Worm (Caenorhabditis elegans) whole organism, mixed stage, embryonic: ENCODE measurements around the gene lad-2.

ENCODE experiments used
- M03D4.4 ChIP-seq: sonication (generic microtip); optimal IDR thresholded peaks from 2 replicates; lab custom pipeline; 2017; ENCODE audit warnings: mild to moderate bottlenecking, missing genetic modification characterization, missing compliant biosample characterization
- ceh-39 ChIP-seq: fragments of 150-350 bp; optimal IDR thresholded peaks from 2 replicates; lab custom pipeline; 2014; ENCODE audit warnings: missing biosample characterization, missing genetic modification characterization
- elt-1 ChIP-seq: sonication (generic microtip); optimal IDR thresholded peaks from 2 replicates; lab custom pipeline; 2017; ENCODE audit warnings: missing genetic modification characterization, mild to moderate bottlenecking, missing compliant biosample characterization, antibody characterized with exemption, moderate library complexity, borderline replicate concordance; ENCODE audit not compliant: insufficient read depth
- elt-3 ChIP-seq: fragments of 150-350 bp; optimal IDR thresholded peaks from 2 replicates; lab custom pipeline; 2014; ENCODE audit warnings: missing biosample characterization, missing genetic modification characterization
- mep-1 ChIP-seq: fragments of 150-350 bp; optimal IDR thresholded peaks from 2 replicates; lab custom pipeline; 2017; ENCODE audit warnings: missing biosample characterization, missing genetic modification reagents, missing genetic modification characterization, inconsistent platforms
- nhr-12 ChIP-seq: fragments of 150-350 bp; optimal IDR thresholded peaks from 2 replicates; lab custom pipeline; 2014; ENCODE audit warnings: missing biosample characterization, missing genetic modification characterization
- nhr-28 ChIP-seq: fragments of 150-350 bp; optimal IDR thresholded peaks from 2 replicates; lab custom pipeline; 2014; ENCODE audit warnings: missing biosample characterization, missing genetic modification characterization
- nhr-76 ChIP-seq: sonication (generic microtip); optimal IDR thresholded peaks from 2 replicates; lab custom pipeline; 2017; ENCODE audit warnings: missing biosample characterization, missing genetic modification characterization
- pha-4 ChIP-seq: fragments of 150-350 bp; optimal IDR thresholded peaks from 2 replicates; lab custom pipeline; 2018; ENCODE audit warnings: missing biosample characterization, missing genetic modification reagents, missing genetic modification characterization
- sptf-1 ChIP-seq: sonication (generic microtip); optimal IDR thresholded peaks from 2 replicates; lab custom pipeline; 2017; ENCODE audit warnings: mild to moderate bottlenecking, missing genetic modification characterization, moderate library complexity, missing compliant biosample characterization

DNA sequence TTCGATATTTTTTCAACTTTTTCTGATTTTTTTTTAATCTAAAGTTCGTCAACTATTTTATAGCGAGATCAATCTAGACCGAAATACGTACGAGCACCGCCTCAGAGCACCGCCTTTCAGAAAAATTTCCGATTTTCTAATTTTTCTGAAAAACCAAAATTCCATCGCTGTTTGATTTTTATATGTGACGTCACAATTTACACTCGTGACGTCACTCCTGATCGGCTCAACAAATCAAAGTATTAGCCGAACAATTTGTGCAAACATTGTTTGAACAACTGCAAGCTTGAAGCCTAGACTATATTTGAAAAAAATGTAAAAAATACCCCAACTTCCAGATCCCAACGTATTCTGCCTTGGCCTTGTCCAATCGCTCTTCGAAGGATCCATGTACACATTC is 43.1 kb downstream of the lad-2 start:
- no peak for TF ChIP-seq nhr-12 (tag; lab: Kevin White, UChicago)
- TF ChIP-seq M03D4.4 (tag; lab: Kevin White, UChicago) = no peak
- TF ChIP-seq elt-1 = no peak
- TF ChIP-seq mep-1 (tag; lab: Kevin White, UChicago) = no peak
- TF ChIP-seq elt-3 (tag; lab: Kevin White, UChicago) = no peak
- TF ChIP-seq nhr-28 (tag; lab: Kevin White, UChicago) = no peak
- TF ChIP-seq sptf-1 (tag; lab: Kevin White, UChicago) = no peak
- TF ChIP-seq pha-4 (tag; lab: Kevin White, UChicago) = no peak
- TF ChIP-seq nhr-76 (tag; lab: Kevin White, UChicago) = no peak
- no peak for TF ChIP-seq ceh-39
